Worm (Caenorhabditis elegans) whole organism, midembryonic: ENCODE data around the gene F52D10.4.

ENCODE experiments used
- T22C8.4 ChIP-seq: fragments of 200-800 bp; sonication (Bioruptor generic); IDR thresholded peaks from 2 replicates; pipeline ENCODE4 v1.3.6; 2022; ENCODE audit warnings: missing genetic modification characterization, missing compliant biosample characterization
- cog-1 ChIP-seq: sonication (generic microtip); optimal IDR thresholded peaks from 2 replicates; lab custom pipeline; 2016; ENCODE audit warnings: missing genetic modification characterization, missing compliant biosample characterization
- flt-1 ChIP-seq: fragments of 200-800 bp; sonication (Bioruptor generic); IDR thresholded peaks from 2 replicates; pipeline ENCODE4 v1.3.6; 2022; ENCODE audit warnings: missing genetic modification characterization, missing compliant biosample characterization
- klf-2 ChIP-seq: fragments of 200-800 bp; sonication (Bioruptor generic); conservative IDR thresholded peaks from 2 replicates; pipeline ENCODE4 v1.3.6; 2022; ENCODE audit warnings: missing genetic modification reagents, missing genetic modification characterization, missing compliant biosample characterization
- med-1 ChIP-seq: sonication (generic microtip); optimal IDR thresholded peaks from 2 replicates; lab custom pipeline; 2017; ENCODE audit warnings: missing genetic modification characterization, mild to moderate bottlenecking, missing compliant biosample characterization, antibody characterized with exemption, missing genetic modification reagents; ENCODE audit not compliant: insufficient read depth
- ref-1 ChIP-seq: fragments of 200-800 bp; sonication (Bioruptor generic); conservative IDR thresholded peaks from 2 replicates; pipeline ENCODE4 v1.3.6; 2022; ENCODE audit warnings: missing genetic modification reagents, missing genetic modification characterization, missing compliant biosample characterization
- tab-1 ChIP-seq: fragments of 200-800 bp; sonication (Bioruptor generic); IDR thresholded peaks from 2 replicates; pipeline ENCODE4 v1.3.6; 2022; ENCODE audit warnings: missing genetic modification characterization, missing compliant biosample characterization
- ztf-23 ChIP-seq: fragments of 200-800 bp; sonication (Bioruptor generic); IDR thresholded peaks from 2 replicates; pipeline ENCODE4 v1.3.6; 2022; ENCODE audit warnings: missing genetic modification reagents, missing genetic modification characterization, missing compliant biosample characterization

DNA sequence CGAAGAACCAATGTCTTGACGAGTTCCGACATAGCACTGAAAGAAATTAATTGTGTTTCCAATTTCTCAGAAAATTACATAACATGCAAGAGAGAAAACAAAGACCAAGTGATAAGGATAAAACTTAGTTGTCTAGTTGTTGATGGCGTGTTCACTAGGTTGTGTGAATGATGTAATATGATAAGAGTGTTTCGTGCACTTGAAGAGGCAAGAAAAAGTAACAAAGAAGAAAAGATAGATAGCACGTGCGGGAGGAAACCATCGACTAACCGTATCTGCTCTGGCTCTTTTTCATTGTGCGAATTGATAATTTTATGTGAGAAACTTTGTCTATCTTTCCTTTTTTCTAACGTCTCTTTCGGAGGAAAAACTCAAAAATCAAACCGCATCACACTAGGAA lies 44.4 kb downstream of the F52D10.4 start, which contains the start of gene sfxn-1.5:
- no peak for TF ChIP-seq flt-1 (GFP tag; lab: Robert Waterston, UW)
- TF ChIP-seq tab-1 (GFP tag; lab: Robert Waterston, UW): no peak
- TF ChIP-seq med-1 (GFP tag; lab: Kevin White, UChicago): no peak
- TF ChIP-seq ztf-23 (GFP tag; lab: Robert Waterston, UW): no peak
- TF ChIP-seq cog-1 (tag; lab: Kevin White, UChicago): no peak
- TF ChIP-seq T22C8.4 (GFP tag; lab: Robert Waterston, UW): no peak
- TF ChIP-seq klf-2 (GFP tag; lab: Robert Waterston, UW): no peak
- no peak for TF ChIP-seq ref-1
